Fruit fly (Drosophila melanogaster) S2 (cell line): ENCODE data around the gene CG6836.

ENCODE experiments used
- CG8478 ChIP-seq: fragments of >200 bp; optimal IDR thresholded peaks from 2 replicates; lab custom pipeline; 2018
- CTCF ChIP-seq, 2 experiments: fragments of >200 bp; optimal IDR thresholded peaks; 2 replicates each; lab custom pipeline; 2018

CG6836 gene

DNA sequence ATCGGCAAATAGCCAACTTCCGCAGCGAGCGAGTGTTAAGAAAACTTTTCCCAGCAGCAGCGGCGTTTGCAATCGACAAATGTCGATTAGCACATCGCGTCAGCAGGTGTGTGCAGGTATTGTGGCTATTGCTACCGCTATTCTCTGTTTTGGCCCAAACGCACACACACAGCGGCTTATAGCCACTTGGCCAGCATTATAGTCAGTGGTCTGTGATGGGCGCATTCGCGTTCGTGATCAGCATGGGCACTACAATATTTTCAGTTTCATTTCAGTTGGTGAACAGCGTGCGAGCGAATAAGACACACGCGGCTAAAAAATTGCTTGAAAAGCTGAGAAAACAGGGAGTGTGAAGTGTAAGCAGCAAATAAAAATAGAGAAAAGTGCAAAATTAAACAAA is at the start of gene CG6836:
TSS of gene CG6836 (plus strand) at position 271 of the 400 bp plus-strand sequence.
- TF ChIP-seq CTCF (optimal IDR thresholded peaks at IDR 0.05; lab: Kevin White, UChicago) (no peak), CG8478 (lab: Kevin White, UChicago) (no peak)

DNA sequence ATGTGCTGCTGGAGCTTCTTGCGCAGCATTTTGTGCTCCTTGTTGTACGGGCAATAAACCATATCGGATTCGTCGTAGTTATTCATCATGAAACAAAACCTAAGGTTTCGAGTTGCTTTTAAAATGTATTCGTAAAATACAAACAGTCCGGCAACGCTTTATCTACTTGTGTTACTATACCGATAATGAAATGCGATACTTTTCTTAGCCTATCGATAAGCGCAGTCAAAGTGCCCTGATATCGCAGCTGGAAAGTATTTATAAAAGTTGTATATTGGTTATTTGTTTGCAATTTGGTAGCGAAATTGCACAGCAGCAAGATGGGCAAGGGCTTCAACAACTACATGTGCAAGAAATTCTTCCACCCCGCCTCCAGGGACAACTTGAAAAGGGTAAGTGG is 49.0 kb upstream of the CG6836 start, which contains the start of the genes arx and CG6843:
TSS of gene arx (minus strand) at position 144 of the 400 bp plus-strand sequence.
TSS of gene CG6843 (plus strand) at position 184 of the 400 bp plus-strand sequence.
- TF ChIP-seq CG8478 (lab: Kevin White, UChicago) (no peak), CTCF (optimal IDR thresholded peaks at IDR 0.05; lab: Kevin White, UChicago) (peak in 1 of 2 experiments; percentile 34)

DNA sequence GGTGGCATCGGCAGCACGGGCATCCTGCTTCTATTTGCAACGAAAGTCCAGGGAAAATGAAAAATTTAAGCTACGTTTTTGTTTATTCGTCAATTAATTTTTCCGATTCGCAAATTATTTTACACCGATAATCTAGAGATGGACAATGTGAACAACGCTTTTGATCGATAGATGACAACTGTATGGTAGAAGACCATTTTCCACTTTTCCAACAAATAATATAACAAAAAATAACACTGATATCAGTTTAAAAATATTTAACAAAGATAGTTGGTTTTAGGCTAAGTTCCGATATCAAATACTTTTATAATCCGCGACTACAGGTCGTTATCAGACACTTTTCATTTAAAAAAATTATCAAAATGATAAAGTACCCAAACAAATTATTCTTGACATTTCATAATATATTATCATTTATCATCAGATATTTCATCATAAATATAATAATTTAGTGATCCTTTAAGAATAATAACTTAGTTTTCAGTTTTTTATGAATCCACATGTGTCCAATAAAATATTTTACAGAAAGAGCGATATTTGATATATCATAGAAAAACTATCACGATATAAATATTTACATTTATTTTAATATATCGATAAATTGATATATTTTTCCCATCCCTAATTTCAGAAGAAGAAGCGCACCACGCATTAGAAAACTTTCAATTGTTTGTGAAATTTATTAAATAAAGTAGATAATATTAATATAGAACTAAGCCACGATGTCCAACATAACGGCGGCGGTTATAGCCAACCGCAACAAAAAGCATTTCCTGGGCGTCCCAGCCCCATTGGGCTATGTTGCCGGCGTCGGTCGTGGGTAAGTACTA is 45.4 kb upstream of the CG6836 start, which contains the start of the genes CSN1b and Prp6:
TSS of gene CSN1b (minus strand) at position 159 of the 830 bp plus-strand sequence.
TSS of gene Prp6 (plus strand) at position 601 of the 830 bp plus-strand sequence.
- TF ChIP-seq CTCF (optimal IDR thresholded peaks at IDR 0.05; lab: Kevin White, UChicago) (no peak), CG8478 (lab: Kevin White, UChicago) (no peak)

DNA sequence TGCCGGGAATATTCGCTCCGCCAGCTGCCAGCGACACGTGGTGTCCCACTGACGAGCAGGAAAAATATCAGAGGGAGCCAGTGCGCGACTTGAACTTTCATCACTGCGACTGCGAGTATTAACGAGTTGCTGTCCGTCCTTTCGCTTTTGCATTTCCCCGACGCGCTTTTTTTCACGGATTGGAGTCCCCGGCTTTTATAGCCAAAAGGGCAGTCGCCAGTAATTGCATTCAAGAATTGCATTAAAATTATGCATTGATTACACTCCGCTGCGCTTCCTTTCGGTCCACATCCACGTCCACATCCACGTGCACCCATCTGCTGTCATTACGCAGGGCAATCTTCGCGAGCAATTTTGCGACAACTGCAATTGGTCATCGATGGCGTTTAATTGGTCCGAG is 39.3 kb upstream of the CG6836 start, which contains the start of gene Ir75d:
TSS of gene Ir75d (minus strand) at position 101 of the 400 bp plus-strand sequence.
- no peak for TF ChIP-seq CG8478 (lab: Kevin White, UChicago)
- no peak for TF ChIP-seq CTCF (optimal IDR thresholded peaks at IDR 0.05; lab: Kevin White, UChicago)

DNA sequence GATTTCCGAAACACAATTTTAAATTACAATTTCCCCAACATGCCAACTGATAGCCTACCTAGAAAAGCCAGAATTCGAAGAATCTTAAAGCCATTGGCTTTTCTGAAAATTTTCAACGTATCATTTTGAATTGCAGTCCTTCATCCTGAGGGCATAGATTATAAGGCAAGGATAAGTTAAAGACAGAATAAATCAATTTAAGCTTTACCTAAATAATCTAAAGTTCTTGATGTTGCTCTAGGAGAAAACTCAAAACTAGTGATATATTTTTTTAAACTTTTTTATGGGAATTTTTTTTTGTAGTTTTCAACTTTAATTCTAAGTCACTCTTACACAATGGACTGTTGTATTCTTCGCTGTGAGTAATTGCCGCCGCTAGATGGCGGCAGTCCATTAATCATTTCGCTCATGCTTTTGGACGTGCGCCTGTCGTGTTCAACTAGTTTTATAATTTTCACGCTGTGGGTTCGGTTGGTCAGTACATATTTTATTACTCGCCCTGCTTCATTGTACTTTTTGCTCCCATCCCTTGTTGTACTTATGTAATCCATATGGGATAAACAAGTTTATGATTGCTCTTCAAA is 36.2 kb upstream of the CG6836 start, which contains the start of gene COX6AL2:
TSS of gene COX6AL2 (minus strand) at position 51 of the 584 bp plus-strand sequence.
- TF ChIP-seq CG8478 (lab: Kevin White, UChicago) (no peak), CTCF (optimal IDR thresholded peaks at IDR 0.05; lab: Kevin White, UChicago) (peak; percentile 38 to 70)

DNA sequence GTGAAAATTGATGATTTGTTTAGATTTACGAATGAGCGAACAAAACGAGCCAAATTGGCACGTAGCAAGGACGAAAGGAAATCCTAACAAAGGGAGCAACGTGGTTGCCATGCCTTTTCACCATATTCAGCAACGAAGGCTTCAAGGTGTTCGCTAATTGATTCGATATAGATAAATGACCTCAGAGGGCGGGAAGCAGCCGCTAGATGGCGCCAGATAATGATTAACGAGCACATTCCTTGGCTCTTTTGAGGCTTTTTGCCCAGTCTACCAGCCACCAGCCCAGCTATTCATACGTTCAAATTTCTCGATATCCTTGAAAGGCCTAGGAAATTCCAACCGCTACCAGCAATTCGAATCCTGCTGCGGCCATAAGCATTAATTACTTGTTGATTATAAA is 34.0 kb upstream of the CG6836 start:
- no peak for TF ChIP-seq CG8478 (lab: Kevin White, UChicago)
- TF ChIP-seq CTCF (optimal IDR thresholded peaks at IDR 0.05; lab: Kevin White, UChicago): peak; percentile 71 to 77

DNA sequence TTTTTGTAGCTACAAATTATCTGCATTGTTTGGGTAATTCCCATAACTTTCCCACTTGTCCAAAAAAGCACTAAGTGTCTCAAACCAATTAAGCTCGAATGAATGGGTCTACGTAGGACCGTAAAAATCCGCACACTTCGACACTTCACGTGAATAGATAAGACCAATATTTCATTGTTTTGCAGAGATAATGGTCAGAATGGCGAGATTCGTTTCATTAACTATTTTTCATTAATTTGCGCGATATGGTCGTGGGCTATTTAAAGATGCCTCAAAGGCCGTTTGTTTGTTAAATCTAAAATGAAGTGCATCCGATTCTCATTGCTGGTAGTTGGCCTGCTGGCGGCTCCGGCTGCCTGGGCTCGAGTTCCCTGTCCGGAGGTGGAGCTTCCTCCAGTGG is 33.1 kb upstream of the CG6836 start, which contains the start of gene CG6839:
TSS of gene CG6839 (plus strand) at position 301 of the 400 bp plus-strand sequence.
- no peak for TF ChIP-seq CG8478 (lab: Kevin White, UChicago)
- TF ChIP-seq CTCF (optimal IDR thresholded peaks at IDR 0.05; lab: Kevin White, UChicago): no peak

DNA sequence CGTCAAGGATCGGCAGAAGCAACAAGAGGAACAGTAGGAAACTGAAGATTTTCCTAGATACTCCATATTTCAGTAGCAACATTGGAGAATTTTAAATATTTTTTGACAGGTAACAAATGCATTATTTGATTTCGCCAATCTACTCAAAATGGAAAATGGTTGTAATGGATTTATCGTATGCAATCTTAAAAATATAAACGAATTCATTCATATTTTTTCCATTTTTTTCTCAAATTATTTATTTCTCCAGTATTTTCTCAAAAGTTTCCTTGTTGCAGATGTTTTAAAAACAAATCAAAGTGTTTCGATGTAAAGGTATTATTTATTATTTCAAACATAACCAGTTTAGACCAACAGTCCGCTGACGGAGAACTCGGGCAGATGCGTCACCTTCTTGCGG is 30.2 kb upstream of the CG6836 start, which contains the start of gene CG18223:
TSS of gene CG18223 (minus strand) at position 101 of the 400 bp plus-strand sequence.
- TF ChIP-seq CG8478 (lab: Kevin White, UChicago) (no peak), CTCF (optimal IDR thresholded peaks at IDR 0.05; lab: Kevin White, UChicago) (no peak)

DNA sequence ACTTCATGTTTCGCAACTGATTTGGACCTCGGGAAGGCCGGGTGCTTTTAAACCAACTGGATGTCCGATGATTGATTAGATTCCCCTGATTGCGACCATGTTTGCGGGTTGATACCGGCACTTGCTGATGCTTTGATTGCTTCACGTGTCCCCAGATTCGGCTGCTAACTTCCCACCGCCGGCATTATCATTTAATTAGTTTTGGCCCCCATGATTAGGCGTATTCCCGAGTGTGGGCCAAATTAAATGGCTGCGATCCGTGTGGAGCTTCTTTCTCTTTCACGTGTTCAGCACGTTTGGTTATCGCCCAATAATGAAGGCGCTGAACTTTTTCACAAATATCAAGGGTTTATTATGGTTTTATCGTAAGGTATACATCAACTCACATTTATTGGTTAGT is 28.3 kb upstream of the CG6836 start, which contains the start of gene CG3819:
TSS of gene CG3819 (minus strand) at position 23 of the 400 bp plus-strand sequence.
- TF ChIP-seq CTCF (optimal IDR thresholded peaks at IDR 0.05; lab: Kevin White, UChicago) (no peak), CG8478 (lab: Kevin White, UChicago) (no peak)

DNA sequence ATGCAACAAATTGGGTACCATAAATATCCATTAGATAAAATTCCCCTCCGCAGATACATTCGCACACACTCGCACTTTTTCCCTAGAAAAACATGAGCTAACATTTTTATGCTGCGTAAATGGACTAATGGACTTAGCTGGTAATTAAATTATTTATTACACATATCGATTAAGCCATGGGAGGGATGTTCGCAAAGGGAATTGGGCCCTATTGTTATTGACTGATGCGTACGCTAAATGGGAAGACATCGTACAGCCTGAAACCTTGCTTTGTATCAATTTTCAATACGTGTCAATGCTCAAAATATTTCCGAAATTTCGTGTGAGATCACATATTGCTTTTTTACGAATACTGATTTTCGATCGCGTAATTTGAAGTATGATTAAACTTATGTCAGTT is 25.6 kb upstream of the CG6836 start, which contains the start of gene CG43049:
TSS of gene CG43049 (plus strand) at position 301 of the 400 bp plus-strand sequence.
- TF ChIP-seq CTCF (optimal IDR thresholded peaks at IDR 0.05; lab: Kevin White, UChicago) (no peak), CG8478 (lab: Kevin White, UChicago) (no peak)

DNA sequence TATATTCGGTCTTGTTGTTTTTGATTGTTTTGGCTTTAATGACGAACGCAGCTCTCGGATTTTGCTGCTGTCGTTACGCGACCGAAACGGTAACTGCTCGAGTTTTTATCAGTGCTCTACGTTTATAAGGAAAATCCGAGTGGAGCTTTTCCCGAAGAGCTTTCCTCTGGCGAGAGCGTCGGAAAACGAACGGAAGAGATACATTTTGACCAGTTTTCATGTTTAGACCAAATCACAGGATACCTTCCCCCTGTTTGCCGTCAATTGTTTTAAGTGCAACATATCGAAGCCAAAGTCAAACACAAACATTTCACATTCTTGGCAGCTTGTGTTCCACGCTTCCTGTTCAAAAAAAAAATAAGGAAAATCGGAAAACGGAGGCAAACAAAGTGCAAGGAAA is 4.5 kb upstream of the CG6836 start, which contains the start of gene CG32204:
TSS of gene CG32204 (minus strand) at position 101 of the 400 bp plus-strand sequence.
- TF ChIP-seq CG8478 (lab: Kevin White, UChicago) (no peak), CTCF (optimal IDR thresholded peaks at IDR 0.05; lab: Kevin White, UChicago) (no peak)

DNA sequence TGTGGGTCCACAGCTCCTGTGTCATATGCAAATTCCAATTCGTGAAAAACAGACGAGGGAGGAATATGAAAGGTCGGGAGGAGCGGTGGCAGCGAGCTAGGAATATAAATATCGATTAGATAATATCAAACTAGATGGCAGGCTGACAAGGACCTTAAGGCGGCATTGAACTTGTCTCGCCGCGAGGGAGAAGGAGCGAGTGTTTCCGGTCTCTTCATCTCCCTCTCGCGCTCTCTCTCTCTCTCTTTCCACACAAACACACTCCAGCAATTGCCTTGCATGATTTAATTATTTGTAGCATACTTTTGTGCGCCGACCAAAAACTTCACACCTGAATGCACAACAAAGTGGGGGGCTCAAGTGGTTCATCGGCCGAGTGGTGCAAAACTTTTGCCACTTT is 3.5 kb upstream of the CG6836 start:
- TF ChIP-seq CG8478 (lab: Kevin White, UChicago) (no peak), CTCF (optimal IDR thresholded peaks at IDR 0.05; lab: Kevin White, UChicago) (peak in 1 of 2 experiments; percentile 11)

DNA sequence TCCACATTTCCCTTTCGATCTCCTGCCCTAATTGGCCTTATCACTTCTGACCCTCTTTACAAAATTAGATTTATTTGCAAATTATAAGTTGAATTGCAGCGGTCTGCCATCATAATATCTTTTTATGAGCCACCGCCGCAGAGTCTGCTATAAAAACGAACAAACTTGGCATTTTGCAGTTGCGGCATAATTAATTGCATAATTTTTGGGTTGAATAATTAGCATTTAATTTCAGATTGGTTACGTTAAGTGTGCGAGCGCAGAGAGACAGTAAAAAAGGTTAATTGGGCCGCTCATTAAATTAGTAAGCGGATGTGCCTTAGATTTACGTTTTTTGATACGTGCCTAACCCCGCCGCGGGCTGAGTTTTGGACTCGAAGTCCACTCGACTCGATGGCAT is 1.3 kb upstream of the CG6836 start:
- TF ChIP-seq CG8478 (lab: Kevin White, UChicago): no peak
- no peak for TF ChIP-seq CTCF (optimal IDR thresholded peaks at IDR 0.05; lab: Kevin White, UChicago)

DNA sequence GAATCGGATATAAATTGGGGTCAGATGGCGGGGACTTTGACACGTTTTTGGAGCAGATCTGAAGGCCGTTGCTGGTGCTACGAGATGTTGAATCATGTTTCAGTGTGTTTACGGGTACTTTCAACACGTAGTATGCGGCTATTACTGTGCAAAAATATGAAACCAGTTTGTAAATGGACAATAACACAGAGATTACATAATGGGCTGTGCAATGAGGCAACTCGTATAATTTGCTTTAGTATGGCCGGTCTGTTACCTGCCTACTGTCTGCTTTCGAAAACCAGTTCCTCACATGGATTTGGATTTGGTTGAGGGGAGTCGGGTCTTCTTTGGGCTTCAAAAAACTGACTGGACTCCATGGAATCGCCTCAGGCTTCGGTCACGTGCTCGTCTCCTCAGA is 2.0 kb downstream of the CG6836 start:
- TF ChIP-seq CG8478 (lab: Kevin White, UChicago) (no peak), CTCF (optimal IDR thresholded peaks at IDR 0.05; lab: Kevin White, UChicago) (no peak)
